Fruit fly (Drosophila melanogaster) whole organism, embryonic: ENCODE data around the gene Spc105R.

Experiments used
- Adf1 ChIP-seq: fragments of 200-800 bp; sonication (Bioruptor generic); IDR thresholded peaks from 2 replicates; pipeline ENCODE4 v1.3.6; 2022; ENCODE audit warnings: missing biosample characterization, missing genetic modification characterization
- CG10462 ChIP-seq: fragments of 200-800 bp; sonication (Bioruptor generic); optimal IDR thresholded peaks from 2 replicates; lab custom pipeline; 2016; ENCODE audit warnings: missing biosample characterization, missing genetic modification characterization
- CG11560 ChIP-seq: fragments of 200-800 bp; sonication (Bioruptor generic); IDR thresholded peaks from 3 replicates; pipeline ENCODE4 v1.3.6; 2022; ENCODE audit warnings: missing biosample characterization, missing genetic modification characterization
- CG13296 ChIP-seq: fragments of 200-800 bp; sonication (Bioruptor generic); optimal IDR thresholded peaks from 3 replicates; lab custom pipeline; 2018; ENCODE audit warnings: missing biosample characterization, mild to moderate bottlenecking, missing genetic modification characterization
- CG13775 ChIP-seq: fragments of 200-800 bp; sonication (Bioruptor generic); optimal IDR thresholded peaks from 3 replicates; lab custom pipeline; 2017; ENCODE audit warnings: missing biosample characterization, mild to moderate bottlenecking, missing genetic modification characterization
- CG13894 ChIP-seq: fragments of 200-800 bp; sonication (Bioruptor generic); optimal IDR thresholded peaks from 3 replicates; lab custom pipeline; 2018; ENCODE audit warnings: missing biosample characterization, mild to moderate bottlenecking, missing genetic modification characterization, moderate library complexity
- CG14860 ChIP-seq: fragments of 200-800 bp; sonication (Bioruptor generic); IDR thresholded peaks from 3 replicates; pipeline ENCODE4 v1.3.6; 2022; ENCODE audit warnings: missing biosample characterization, missing genetic modification characterization; ENCODE audit not compliant: partially characterized antibody
- CG15696 ChIP-seq: fragments of 200-800 bp; sonication (Bioruptor generic); optimal IDR thresholded peaks from 2 replicates; lab custom pipeline; 2019; ENCODE audit warnings: missing biosample characterization, mild to moderate bottlenecking, missing genetic modification characterization, moderate library complexity
- CG17186 ChIP-seq: fragments of 200-800 bp; sonication (Bioruptor generic); optimal IDR thresholded peaks from 3 replicates; lab custom pipeline; 2017; ENCODE audit warnings: missing biosample characterization, missing genetic modification reagents, missing genetic modification characterization
- CG1792 ChIP-seq: fragments of 200-800 bp; sonication (Bioruptor generic); optimal IDR thresholded peaks from 2 replicates; lab custom pipeline; 2016; ENCODE audit warnings: missing biosample characterization, missing genetic modification characterization
- CG3281 ChIP-seq: fragments of 200-800 bp; sonication (Bioruptor generic); optimal IDR thresholded peaks from 3 replicates; lab custom pipeline; 2017; ENCODE audit warnings: missing biosample characterization, mild to moderate bottlenecking, missing genetic modification characterization
- CG33557 ChIP-seq: fragments of 200-800 bp; sonication (Bioruptor generic); optimal IDR thresholded peaks from 2 replicates; lab custom pipeline; 2019; ENCODE audit warnings: missing biosample characterization, mild to moderate bottlenecking, missing genetic modification characterization, moderate library complexity
- CG34224 ChIP-seq: fragments of 200-800 bp; sonication (Bioruptor generic); IDR thresholded peaks from 3 replicates; pipeline ENCODE4 v1.3.6; 2022; ENCODE audit warnings: missing biosample characterization, missing genetic modification characterization; ENCODE audit not compliant: partially characterized antibody
- CG34422 ChIP-seq: fragments of 200-800 bp; sonication (Bioruptor generic); IDR thresholded peaks from 3 replicates; pipeline ENCODE4 v1.3.6; 2022; ENCODE audit warnings: missing biosample characterization, missing genetic modification characterization
- CG4707 ChIP-seq: fragments of 200-800 bp; sonication (Bioruptor generic); optimal IDR thresholded peaks from 2 replicates; lab custom pipeline; 2018; ENCODE audit warnings: missing biosample characterization, mild to moderate bottlenecking, missing genetic modification characterization, moderate library complexity
- CG7963 ChIP-seq: fragments of 200-800 bp; sonication (Bioruptor generic); IDR thresholded peaks from 3 replicates; pipeline ENCODE4 v1.3.6; 2022; ENCODE audit warnings: missing biosample characterization, missing genetic modification characterization; ENCODE audit not compliant: partially characterized antibody
- CG8089 ChIP-seq: fragments of 200-800 bp; sonication (Bioruptor generic); optimal IDR thresholded peaks from 3 replicates; lab custom pipeline; 2016; ENCODE audit warnings: missing biosample characterization, missing genetic modification characterization
- CG8359 ChIP-seq: fragments of 200-800 bp; sonication (Bioruptor generic); optimal IDR thresholded peaks from 2 replicates; lab custom pipeline; 2017; ENCODE audit warnings: missing biosample characterization, mild to moderate bottlenecking, missing genetic modification characterization, borderline replicate concordance
- CG9215 ChIP-seq: fragments of 200-800 bp; sonication (Bioruptor generic); IDR thresholded peaks from 2 replicates; pipeline ENCODE4 v1.3.6; 2022; ENCODE audit warnings: missing biosample characterization, missing genetic modification characterization
- CTCF ChIP-seq: fragments of 200-800 bp; sonication (Bioruptor generic); optimal IDR thresholded peaks from 2 replicates; lab custom pipeline; 2017; ENCODE audit warnings: missing biosample characterization, mild to moderate bottlenecking, missing genetic modification characterization, moderate library complexity
- CkIIα-i1 ChIP-seq: fragments of 200-800 bp; sonication (Bioruptor generic); IDR thresholded peaks from 2 replicates; pipeline ENCODE4 v1.3.6; 2022; ENCODE audit warnings: missing biosample characterization, missing genetic modification characterization
- Dp ChIP-seq: fragments of 200-800 bp; sonication (Bioruptor generic); optimal IDR thresholded peaks from 2 replicates; lab custom pipeline; 2018; ENCODE audit warnings: missing biosample characterization, mild to moderate bottlenecking, missing genetic modification characterization, moderate library complexity
- Lhr ChIP-seq: fragments of 200-800 bp; sonication (Bioruptor generic); optimal IDR thresholded peaks from 3 replicates; lab custom pipeline; 2017; ENCODE audit warnings: mild to moderate bottlenecking, missing biosample characterization, missing genetic modification reagents, missing genetic modification characterization
- MESR4 ChIP-seq: fragments of 200-800 bp; sonication (Bioruptor generic); optimal IDR thresholded peaks from 2 replicates; lab custom pipeline; 2018; ENCODE audit warnings: missing biosample characterization, mild to moderate bottlenecking, missing genetic modification characterization, moderate library complexity
- Med ChIP-seq: fragments of 200-800 bp; sonication (Bioruptor generic); peaks from one replicate; lab custom pipeline; 2016; ENCODE audit warnings: missing biosample characterization, missing genetic modification characterization, mild to moderate bottlenecking, inconsistent platforms, moderate library complexity
- Myb ChIP-seq: fragments of 200-800 bp; sonication (Bioruptor generic); optimal IDR thresholded peaks from 2 replicates; lab custom pipeline; 2016; ENCODE audit warnings: missing biosample characterization, missing genetic modification characterization
- Scr ChIP-seq: fragments of 200-800 bp; sonication (Bioruptor generic); IDR thresholded peaks from 2 replicates; pipeline ENCODE4 v1.3.6; 2022; ENCODE audit warnings: missing biosample characterization, missing genetic modification characterization; ENCODE audit not compliant: partially characterized antibody
- Sin3A ChIP-seq: fragments of >200 bp; optimal IDR thresholded peaks from 2 replicates; lab custom pipeline; 2018
- Stat92E ChIP-seq, 3 experiments: fragments of >200 bp in 2 of 3; fragments of 200-800 bp in 1 of 3; sonication (Bioruptor generic) in 1 of 3; optimal IDR thresholded peaks; 2 replicates each; lab custom pipeline; 2017 to 2019; ENCODE audit warnings: missing biosample characterization in 3 of 3, missing genetic modification characterization in 3 of 3, mild to moderate bottlenecking in 1 of 3, moderate library complexity in 1 of 3
- abd-A ChIP-seq: fragments of 200-800 bp; sonication (Bioruptor generic); optimal IDR thresholded peaks from 3 replicates; lab custom pipeline; 2019; ENCODE audit warnings: missing biosample characterization, mild to moderate bottlenecking, missing genetic modification characterization, moderate library complexity
- amos ChIP-seq: fragments of 200-800 bp; sonication (Bioruptor generic); IDR thresholded peaks from 2 replicates; pipeline ENCODE4 v1.3.6; 2022; ENCODE audit warnings: missing biosample characterization, missing genetic modification characterization; ENCODE audit not compliant: partially characterized antibody
- ap ChIP-seq: fragments of 200-800 bp; sonication (Bioruptor generic); IDR thresholded peaks from 2 replicates; pipeline ENCODE4 v1.3.6; 2022; ENCODE audit warnings: missing biosample characterization, missing genetic modification characterization
- bab2 ChIP-seq: fragments of 200-800 bp; sonication (Bioruptor generic); optimal IDR thresholded peaks from 2 replicates; lab custom pipeline; 2016; ENCODE audit warnings: missing biosample characterization, missing genetic modification characterization
- dmrt11E ChIP-seq: fragments of 200-800 bp; sonication (Bioruptor generic); optimal IDR thresholded peaks from 3 replicates; lab custom pipeline; 2018; ENCODE audit warnings: missing biosample characterization, mild to moderate bottlenecking, missing genetic modification characterization, moderate library complexity
- eyg ChIP-seq: fragments of 200-800 bp; sonication (Bioruptor generic); optimal IDR thresholded peaks from 3 replicates; lab custom pipeline; 2016; ENCODE audit warnings: missing biosample characterization, missing genetic modification characterization
- gcm2 ChIP-seq: fragments of 200-800 bp; sonication (Bioruptor generic); optimal IDR thresholded peaks from 2 replicates; lab custom pipeline; 2016; ENCODE audit warnings: missing biosample characterization, missing genetic modification characterization
- gfzf ChIP-seq: fragments of 200-800 bp; sonication (Bioruptor generic); optimal IDR thresholded peaks from 2 replicates; lab custom pipeline; 2016; ENCODE audit warnings: missing biosample characterization, mild to moderate bottlenecking, missing genetic modification characterization, moderate library complexity
- nmo ChIP-seq: fragments of 200-800 bp; sonication (Bioruptor generic); optimal IDR thresholded peaks from 2 replicates; lab custom pipeline; 2018; ENCODE audit warnings: missing biosample characterization, mild to moderate bottlenecking, missing genetic modification characterization, moderate library complexity
- onecut ChIP-seq: fragments of 200-800 bp; sonication (Bioruptor generic); IDR thresholded peaks from 2 replicates; pipeline ENCODE4 v1.3.6; 2022; ENCODE audit warnings: missing biosample characterization, missing genetic modification characterization
- peb ChIP-seq: fragments of 200-800 bp; sonication (Bioruptor generic); IDR thresholded peaks from 2 replicates; pipeline ENCODE4 v1.3.6; 2022; ENCODE audit warnings: missing biosample characterization, missing genetic modification characterization
- phol ChIP-seq: fragments of 200-800 bp; sonication (Bioruptor generic); optimal IDR thresholded peaks from 3 replicates; lab custom pipeline; 2018; ENCODE audit warnings: missing biosample characterization, mild to moderate bottlenecking, missing genetic modification characterization, moderate library complexity
- rib ChIP-seq: fragments of 200-800 bp; sonication (Bioruptor generic); IDR thresholded peaks from 2 replicates; pipeline ENCODE4 v1.3.6; 2022; ENCODE audit warnings: missing biosample characterization, missing genetic modification characterization
- slou ChIP-seq: fragments of 200-800 bp; sonication (Bioruptor generic); optimal IDR thresholded peaks from 3 replicates; lab custom pipeline; 2016; ENCODE audit warnings: missing biosample characterization, missing genetic modification characterization
- slp2 ChIP-seq: fragments of 200-800 bp; sonication (Bioruptor generic); optimal IDR thresholded peaks from 2 replicates; lab custom pipeline; 2016; ENCODE audit warnings: missing biosample characterization, missing genetic modification characterization
- stwl ChIP-seq: fragments of 200-800 bp; sonication (Bioruptor generic); optimal IDR thresholded peaks from 3 replicates; lab custom pipeline; 2018; ENCODE audit warnings: missing biosample characterization, mild to moderate bottlenecking, missing genetic modification characterization, moderate library complexity
- trem ChIP-seq: fragments of 200-800 bp; optimal IDR thresholded peaks from 3 replicates; lab custom pipeline; 2019; ENCODE audit warnings: missing biosample characterization, mild to moderate bottlenecking, missing genetic modification characterization, moderate library complexity
- unc-4 ChIP-seq: fragments of 200-800 bp; sonication (Bioruptor generic); IDR thresholded peaks from 2 replicates; pipeline ENCODE4 v1.3.6; 2022; ENCODE audit warnings: missing biosample characterization, missing genetic modification characterization; ENCODE audit not compliant: partially characterized antibody
- zf30C ChIP-seq: fragments of 200-800 bp; sonication (Bioruptor generic); optimal IDR thresholded peaks from 3 replicates; lab custom pipeline; 2018; ENCODE audit warnings: missing biosample characterization, mild to moderate bottlenecking, missing genetic modification characterization

Gene Spc105R

dm6 chr3L:20800208-20800607 lies at the start of gene Spc105R (continued):
- peak; percentile 9 for TF ChIP-seq CG17186 (GFP tag; lab: Kevin White, UChicago)
- TF ChIP-seq Dp = peak; percentile 86
- no peak for TF ChIP-seq CG1792 (GFP tag; lab: Kevin White, UChicago)
- no peak for TF ChIP-seq CG7963 (GFP tag; lab: Robert Waterston, UW)
- TF ChIP-seq Myb = peak; percentile 99
- TF ChIP-seq CG11560 (tag; lab: Robert Waterston, UW) = no peak
- peak; percentile 72 for TF ChIP-seq phol (tag; lab: Kevin White, UChicago)
- no peak for TF ChIP-seq CG15696 (tag; lab: Kevin White, UChicago)
- TF ChIP-seq CTCF (GFP tag; lab: Kevin White, UChicago) = peak; percentile 46
- TF ChIP-seq nmo = peak; percentile 31
- TF ChIP-seq stwl (tag; lab: Kevin White, UChicago) = peak; percentile 47
- no peak for TF ChIP-seq CG3281 (GFP tag; lab: Kevin White, UChicago)
- peak; percentile 50 for TF ChIP-seq unc-4 (GFP tag; lab: Robert Waterston, UW)
- 0 out of 3 replicates have a peak, but pooled peaks have one; percentile 29 for TF ChIP-seq CG34224 (GFP tag; lab: Robert Waterston, UW)
- TF ChIP-seq gfzf (GFP tag; lab: Kevin White, UChicago) = peak; percentile 86
- no peak for TF ChIP-seq CkIIα-i1 (GFP tag; lab: Robert Waterston, UW)
- TF ChIP-seq dmrt11E (tag; lab: Kevin White, UChicago) = no peak
- no peak for TF ChIP-seq CG14860 (GFP tag; lab: Robert Waterston, UW)
- TF ChIP-seq slp2 = no peak
- TF ChIP-seq Stat92E (GFP tag; optimal IDR thresholded peaks at IDR 0.05; lab: Kevin White, UChicago) = peak in 1 of 3 experiments; percentile 9
- no peak for TF ChIP-seq CG10462
- TF ChIP-seq Scr = peak; percentile 39
- TF ChIP-seq ap (GFP tag; lab: Robert Waterston, UW) = no peak
- TF ChIP-seq Sin3A = peak; percentile 47
- TF ChIP-seq CG8089 (GFP tag; lab: Kevin White, UChicago) = no peak
- peak; percentile 41 for TF ChIP-seq MESR4
- TF ChIP-seq gcm2 (GFP tag; lab: Kevin White, UChicago) = no peak
- TF ChIP-seq Lhr = peak; percentile 96
- TF ChIP-seq CG8359 (GFP tag; lab: Kevin White, UChicago) = peak; percentile 22

DNA sequence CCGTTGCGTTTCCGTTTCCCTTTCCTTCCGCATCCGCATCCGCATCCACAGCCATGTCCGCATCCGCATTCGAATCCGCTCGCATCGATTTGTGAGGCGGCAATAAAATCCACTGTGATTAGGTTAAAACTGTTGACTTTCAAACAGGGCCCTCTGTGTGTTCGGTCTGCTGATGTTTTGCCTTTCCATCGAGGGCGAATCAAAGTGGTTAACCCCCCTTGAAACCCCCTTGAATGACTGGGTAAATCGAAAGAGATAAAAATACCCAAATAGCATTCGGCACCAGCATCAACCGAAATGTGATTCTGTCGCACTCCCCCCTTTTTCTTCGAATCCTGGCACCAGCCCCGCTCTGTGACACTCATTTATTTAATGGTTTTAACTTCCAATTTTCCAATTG lies 47.2 kb upstream of the Spc105R start:
- TF ChIP-seq CG13894 (tag; lab: Kevin White, UChicago) (peak; percentile 68), CG13775 (GFP tag; lab: Kevin White, UChicago) (peak; percentile 68), onecut (GFP tag; lab: Robert Waterston, UW) (peak; percentile 35; the same call in 1 of the 2 replicates), bab2 (no peak), CG9215 (no peak), abd-A (tag; lab: Kevin White, UChicago) (peak; percentile 80), Med (peak; percentile 49)

dm6 chr3L:20755585-20755984 lies 44.6 kb upstream of the Spc105R start, which contains the start of gene CG33912:
TSS of gene CG33912 (minus strand) at chr3L:20755685.
- TF ChIP-seq peb (GFP tag; lab: Robert Waterston, UW) (no peak), Adf1 (GFP tag; lab: Robert Waterston, UW) (no peak), eyg (GFP tag; lab: Kevin White, UChicago) (no peak), CG4707 (GFP tag; lab: Kevin White, UChicago) (no peak), trem (tag; lab: Kevin White, UChicago) (no peak), rib (GFP tag; lab: Robert Waterston, UW) (no peak), CG33557 (GFP tag; lab: Kevin White, UChicago) (no peak), amos (GFP tag; lab: Robert Waterston, UW) (no peak), zf30C (GFP tag; lab: Kevin White, UChicago) (no peak), CG13296 (GFP tag; lab: Kevin White, UChicago) (no peak), slou (GFP tag; lab: Kevin White, UChicago) (no peak), CG34422 (GFP tag; lab: Robert Waterston, UW) (no peak)
